Worm (Caenorhabditis elegans): Measurements from ENCODE around the gene Y52D5A.2.
"Not testable (repeated sequence)": the region's sequence is repeated elsewhere in the genome, so short reads cannot be mapped to it uniquely, and the experiment has no call there.

Gene Y52D5A.2

ce11 chrIV:5486208-5486731, 22.0 kb upstream of the Y52D5A.2 start, which contains the start of the genes snpc-3.1 and puf-7:
snpc-3.1 (minus strand) TSS chrIV:5486258.
puf-7 (plus strand) TSS chrIV:5486713.
- not testable (repeated sequence) for TF ChIP-seq tab-1 (GFP tag; IDR thresholded peaks at IDR 0.05); klf-2 (GFP tag; conservative IDR thresholded peaks at IDR 0.05); cog-1 (tag; optimal IDR thresholded peaks at IDR 0.05)

DNA sequence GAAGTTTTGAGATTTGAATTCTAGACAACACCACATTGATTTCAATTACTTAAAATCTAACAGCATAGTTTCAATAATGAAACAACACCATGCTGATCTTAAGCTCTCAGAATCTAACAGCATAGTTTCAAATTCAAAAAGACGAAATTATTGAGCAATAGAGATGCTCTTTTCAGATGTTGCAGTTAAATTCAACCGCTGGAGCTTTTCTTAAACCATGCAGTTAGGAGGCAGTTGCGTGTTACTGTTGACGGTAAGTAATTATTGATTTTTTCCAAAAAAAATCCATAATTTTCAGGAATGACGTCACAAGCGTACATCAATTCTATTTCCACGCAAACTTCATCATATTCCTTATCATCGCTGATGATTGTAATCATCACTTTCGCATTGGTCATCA, 18.4 kb upstream of the Y52D5A.2 start, which contains the start of gene T11F8.5:
Gene T11F8.5 (plus strand): TSS at position 301 of the 400 bp plus-strand sequence.
- TF ChIP-seq flt-1 (GFP tag; IDR thresholded peaks at IDR 0.05) (no peak), ref-1 (GFP tag; conservative IDR thresholded peaks at IDR 0.05) (no peak), ztf-29 (GFP tag; IDR thresholded peaks at IDR 0.05) (no peak), med-1 (GFP tag; optimal IDR thresholded peaks at IDR 0.05; ENCODE audit: insufficient read depth) (no peak), klf-2 (GFP tag; conservative IDR thresholded peaks at IDR 0.05) (no peak), cog-1 (tag; optimal IDR thresholded peaks at IDR 0.05) (no peak), ztf-23 (GFP tag; IDR thresholded peaks at IDR 0.05) (no peak), tab-1 (GFP tag; IDR thresholded peaks at IDR 0.05) (no peak), T22C8.4 (GFP tag; IDR thresholded peaks at IDR 0.05) (no peak)

- TF ChIP-seq med-1 (GFP tag; optimal IDR thresholded peaks at IDR 0.05; ENCODE audit: insufficient read depth), result no peak
- TF ChIP-seq ztf-29 (GFP tag; IDR thresholded peaks at IDR 0.05), result no peak
- TF ChIP-seq tab-1 (GFP tag; IDR thresholded peaks at IDR 0.05), result no peak
- TF ChIP-seq ref-1 (GFP tag; conservative IDR thresholded peaks at IDR 0.05), result no peak
- no peak for TF ChIP-seq cog-1 (tag; optimal IDR thresholded peaks at IDR 0.05)
- no peak for TF ChIP-seq klf-2 (GFP tag; conservative IDR thresholded peaks at IDR 0.05)
- TF ChIP-seq flt-1 (GFP tag; IDR thresholded peaks at IDR 0.05), result no peak
- no peak for TF ChIP-seq T22C8.4 (GFP tag; IDR thresholded peaks at IDR 0.05)
- TF ChIP-seq ztf-23 (GFP tag; IDR thresholded peaks at IDR 0.05), result no peak
Measured at ce11 chrIV:5482231-5482630, 17.9 kb upstream of the Y52D5A.2 start, which contains the start of gene T11F8.12. T11F8.12 (minus strand) TSS chrIV:5482331.

DNA sequence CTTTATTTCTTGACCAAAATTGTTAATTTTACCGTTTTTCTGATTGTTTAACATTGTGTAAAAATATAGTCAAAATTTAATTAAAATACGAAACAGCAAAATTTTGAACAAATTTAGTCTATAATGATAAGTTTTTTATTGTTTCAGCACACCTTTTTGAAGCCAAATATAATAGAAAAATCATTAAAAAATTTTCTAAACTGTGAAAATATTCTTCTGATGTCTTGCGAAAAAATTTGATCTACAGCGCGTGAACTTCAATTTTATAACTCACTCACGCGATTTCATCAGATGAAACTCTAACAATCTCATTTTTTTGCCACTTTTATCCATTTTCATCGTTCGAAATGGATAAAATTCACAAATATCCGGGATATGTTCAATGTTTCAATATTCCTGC, 15.0 kb upstream of the Y52D5A.2 start, which contains the start of gene T11F8.1:
Gene T11F8.1 (plus strand): TSS at position 301 of the 400 bp plus-strand sequence.
- TF ChIP-seq klf-2 (GFP tag; conservative IDR thresholded peaks at IDR 0.05), result no peak
- TF ChIP-seq ztf-23 (GFP tag; IDR thresholded peaks at IDR 0.05), result no peak
- no peak for TF ChIP-seq med-1 (GFP tag; optimal IDR thresholded peaks at IDR 0.05; ENCODE audit: insufficient read depth)
- TF ChIP-seq ref-1 (GFP tag; conservative IDR thresholded peaks at IDR 0.05), result no peak
- TF ChIP-seq T22C8.4 (GFP tag; IDR thresholded peaks at IDR 0.05), result no peak
- no peak for TF ChIP-seq flt-1 (GFP tag; IDR thresholded peaks at IDR 0.05)
- no peak for TF ChIP-seq ztf-29 (GFP tag; IDR thresholded peaks at IDR 0.05)
- no peak for TF ChIP-seq cog-1 (tag; optimal IDR thresholded peaks at IDR 0.05)
- no peak for TF ChIP-seq tab-1 (GFP tag; IDR thresholded peaks at IDR 0.05)

DNA sequence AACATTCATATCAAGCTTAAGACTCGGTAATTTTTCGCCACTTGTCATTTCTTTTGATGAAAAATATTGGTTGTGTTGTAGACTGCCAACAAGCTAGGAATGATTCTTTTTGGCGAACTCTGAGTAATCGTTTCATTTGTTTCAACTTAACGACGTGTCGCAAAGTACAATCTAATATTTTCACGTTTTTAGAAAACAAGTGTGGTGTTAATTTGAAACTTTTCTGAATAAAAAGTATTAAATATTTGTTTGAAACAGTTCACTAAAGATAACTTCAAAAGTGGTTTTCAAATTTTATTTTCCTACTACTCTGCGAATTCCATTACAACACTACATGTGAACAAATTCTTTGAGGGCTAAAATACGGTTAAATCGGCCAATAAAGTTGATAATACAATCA, 12.2 kb upstream of the Y52D5A.2 start, which contains the start of gene T11F8.4:
Gene T11F8.4 (minus strand): TSS at position 101 of the 400 bp plus-strand sequence.
- TF ChIP-seq klf-2 (GFP tag; conservative IDR thresholded peaks at IDR 0.05) (no peak), tab-1 (GFP tag; IDR thresholded peaks at IDR 0.05) (no peak), med-1 (GFP tag; optimal IDR thresholded peaks at IDR 0.05; ENCODE audit: insufficient read depth) (no peak), ztf-29 (GFP tag; IDR thresholded peaks at IDR 0.05) (no peak), ztf-23 (GFP tag; IDR thresholded peaks at IDR 0.05) (no peak), T22C8.4 (GFP tag; IDR thresholded peaks at IDR 0.05) (no peak), cog-1 (tag; optimal IDR thresholded peaks at IDR 0.05) (no peak), ref-1 (GFP tag; conservative IDR thresholded peaks at IDR 0.05) (no peak), flt-1 (GFP tag; IDR thresholded peaks at IDR 0.05) (no peak)

ce11 chrIV:5473098-5473497, 8.8 kb upstream of the Y52D5A.2 start:
- TF ChIP-seq ztf-23 (GFP tag; IDR thresholded peaks at IDR 0.05) (no peak), klf-2 (GFP tag; conservative IDR thresholded peaks at IDR 0.05) (no peak), ref-1 (GFP tag; conservative IDR thresholded peaks at IDR 0.05) (no peak), ztf-29 (GFP tag; IDR thresholded peaks at IDR 0.05) (no peak), cog-1 (tag; optimal IDR thresholded peaks at IDR 0.05) (no peak), T22C8.4 (GFP tag; IDR thresholded peaks at IDR 0.05) (no peak)

ce11 chrIV:5469739-5470138, 5.4 kb upstream of the Y52D5A.2 start, which contains the start of gene rme-2:
rme-2 (plus strand) TSS chrIV:5470026.
- TF ChIP-seq T22C8.4 (GFP tag; IDR thresholded peaks at IDR 0.05), result no peak
- no peak for TF ChIP-seq flt-1 (GFP tag; IDR thresholded peaks at IDR 0.05)
- TF ChIP-seq ztf-23 (GFP tag; IDR thresholded peaks at IDR 0.05), result no peak
- TF ChIP-seq ref-1 (GFP tag; conservative IDR thresholded peaks at IDR 0.05), result no peak
- TF ChIP-seq ztf-29 (GFP tag; IDR thresholded peaks at IDR 0.05), result no peak
- TF ChIP-seq klf-2 (GFP tag; conservative IDR thresholded peaks at IDR 0.05), result no peak
- no peak for TF ChIP-seq med-1 (GFP tag; optimal IDR thresholded peaks at IDR 0.05; ENCODE audit: insufficient read depth)
- TF ChIP-seq tab-1 (GFP tag; IDR thresholded peaks at IDR 0.05), result no peak
- TF ChIP-seq cog-1 (tag; optimal IDR thresholded peaks at IDR 0.05), result no peak

ce11 chrIV:5462820-5463219, 1.5 kb downstream of the Y52D5A.2 start:
- no peak for TF ChIP-seq flt-1 (GFP tag; IDR thresholded peaks at IDR 0.05)
- no peak for TF ChIP-seq klf-2 (GFP tag; conservative IDR thresholded peaks at IDR 0.05)
- no peak for TF ChIP-seq ztf-29 (GFP tag; IDR thresholded peaks at IDR 0.05)
- no peak for TF ChIP-seq ref-1 (GFP tag; conservative IDR thresholded peaks at IDR 0.05)

- not testable (repeated sequence) for TF ChIP-seq cog-1 (tag; optimal IDR thresholded peaks at IDR 0.05); klf-2 (GFP tag; conservative IDR thresholded peaks at IDR 0.05); T22C8.4 (GFP tag; IDR thresholded peaks at IDR 0.05)
Measured at ce11 chrIV:5455999-5456398, 8.3 kb downstream of the Y52D5A.2 start, which contains the start of gene Y4C6A.3. Y4C6A.3 (minus strand) TSS chrIV:5456099.

- TF ChIP-seq ztf-29 (GFP tag; IDR thresholded peaks at IDR 0.05) (no peak), ref-1 (GFP tag; conservative IDR thresholded peaks at IDR 0.05) (no peak), tab-1 (GFP tag; IDR thresholded peaks at IDR 0.05) (no peak), flt-1 (GFP tag; IDR thresholded peaks at IDR 0.05) (no peak), cog-1 (tag; optimal IDR thresholded peaks at IDR 0.05) (no peak), klf-2 (GFP tag; conservative IDR thresholded peaks at IDR 0.05) (no peak), T22C8.4 (GFP tag; IDR thresholded peaks at IDR 0.05) (no peak), med-1 (GFP tag; optimal IDR thresholded peaks at IDR 0.05; ENCODE audit: insufficient read depth) (no peak), ztf-23 (GFP tag; IDR thresholded peaks at IDR 0.05) (no peak)
Measured at ce11 chrIV:5452667-5453066, 11.6 kb downstream of the Y52D5A.2 start, which contains the start of gene Y4C6A.4. Y4C6A.4 (plus strand) TSS chrIV:5452967.
